Worm (Caenorhabditis elegans): ENCODE data around the gene K07E3.2.

DNA sequence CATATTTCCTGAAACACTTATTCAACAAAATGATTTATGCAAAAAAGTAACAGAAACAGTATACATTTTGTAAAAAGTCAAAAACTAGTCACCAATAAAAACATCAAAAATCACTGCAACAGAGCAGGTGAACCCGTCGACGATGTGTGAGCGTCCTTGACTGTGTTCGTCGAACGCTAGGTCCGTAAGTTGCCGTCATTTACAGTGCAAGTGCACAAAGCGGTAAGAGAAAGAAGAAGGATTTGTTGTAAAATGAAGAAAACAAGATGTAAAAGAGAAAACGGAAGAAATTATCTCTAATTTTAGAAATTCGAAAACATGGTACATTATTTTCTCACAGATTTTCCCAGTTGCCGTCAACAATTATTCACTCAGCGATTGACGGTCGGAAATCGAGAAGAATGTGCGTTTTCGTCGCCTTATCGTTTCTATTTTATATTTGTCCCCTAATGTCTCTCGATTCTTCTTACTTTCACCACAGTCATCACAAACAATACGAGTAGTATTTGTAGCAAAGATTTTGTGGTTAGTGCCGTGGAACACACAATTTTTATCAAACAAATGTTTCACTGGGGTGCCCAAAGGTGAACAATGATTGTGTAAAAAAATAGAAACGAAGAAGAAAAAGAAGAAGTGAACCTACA, 14.7 kb upstream of the K07E3.2 start:
- TF ChIP-seq dpff-1 (tag; optimal IDR thresholded peaks at IDR 0.05) (no peak), F49E8.2 (tag; optimal IDR thresholded peaks at IDR 0.05; ENCODE audit: insufficient read depth) (no peak), madf-3 (GFP tag; IDR thresholded peaks at IDR 0.05) (no peak), ccch-3 (GFP tag; optimal IDR thresholded peaks at IDR 0.05) (no peak), ZK185.1 (tag; optimal IDR thresholded peaks at IDR 0.05; ENCODE audit: poor library complexity, severe bottlenecking) (no peak)
